Worm (Caenorhabditis elegans) whole organism, L4/young adult: ENCODE results near the gene rgs-7.

Experiments
- W03F9.2 ChIP-seq: fragments of 150-350 bp; optimal IDR thresholded peaks from 2 replicates; lab custom pipeline; 2014; ENCODE audit warnings: missing biosample characterization, missing genetic modification characterization
- dao-5 ChIP-seq: sonication (generic microtip); optimal IDR thresholded peaks from 2 replicates; lab custom pipeline; 2016; ENCODE audit warnings: missing genotype, missing genetic modification characterization, moderate library complexity, missing compliant biosample characterization
- him-1 ChIP-seq: sonication (generic microtip); optimal IDR thresholded peaks from 2 replicates; lab custom pipeline; 2016; ENCODE audit warnings: missing genotype, missing genetic modification reagents, missing genetic modification characterization, missing compliant biosample characterization

rgs-7 gene

DNA sequence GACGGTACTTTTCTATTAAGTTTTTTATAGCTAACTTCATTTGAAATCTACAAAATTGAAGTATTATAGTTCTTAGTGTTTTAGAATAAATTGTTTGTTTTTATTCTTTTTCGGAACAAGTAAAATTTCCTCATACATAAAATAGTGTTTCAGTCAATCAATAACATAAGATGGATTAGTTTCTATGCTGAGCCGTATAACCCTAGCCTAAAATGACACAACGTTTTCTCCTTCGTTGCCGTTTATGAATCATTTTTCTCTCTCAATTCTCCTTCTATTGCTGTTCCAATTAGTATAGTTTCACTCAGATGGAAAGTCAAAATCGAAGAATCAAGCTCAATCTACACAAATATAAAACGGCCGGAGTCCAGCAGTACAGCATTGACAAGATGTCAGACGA lies at the start of gene rgs-7:
TSS of gene rgs-7 (plus strand) at position 301 of the 400 bp plus-strand sequence.
- TF ChIP-seq W03F9.2 (tag; lab: Kevin White, UChicago) (no peak), dao-5 (tag; lab: Kevin White, UChicago) (no peak), him-1 (no peak)

DNA sequence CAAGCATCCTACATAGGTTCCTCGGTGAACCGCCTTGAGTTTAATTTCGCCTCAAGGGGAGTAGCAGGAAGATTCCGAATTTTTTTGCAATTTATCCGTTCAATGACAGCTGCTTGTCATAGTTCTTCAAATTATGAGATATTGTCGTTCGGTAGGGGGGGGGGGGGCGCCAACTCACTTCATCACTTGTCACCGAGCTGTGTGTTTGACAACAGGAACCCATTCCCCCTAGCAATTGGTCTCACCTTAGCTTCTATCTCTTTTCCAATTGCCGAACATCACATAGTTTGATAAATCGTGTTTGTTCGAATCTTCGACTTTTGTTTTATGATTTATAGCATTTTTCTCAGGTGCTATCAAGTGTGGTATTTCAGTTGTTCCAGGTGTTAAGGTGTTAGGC lies 47.7 kb upstream of the rgs-7 start:
- no peak for TF ChIP-seq W03F9.2 (tag; lab: Kevin White, UChicago)
- TF ChIP-seq dao-5 (tag; lab: Kevin White, UChicago): no peak
- TF ChIP-seq him-1: no peak

DNA sequence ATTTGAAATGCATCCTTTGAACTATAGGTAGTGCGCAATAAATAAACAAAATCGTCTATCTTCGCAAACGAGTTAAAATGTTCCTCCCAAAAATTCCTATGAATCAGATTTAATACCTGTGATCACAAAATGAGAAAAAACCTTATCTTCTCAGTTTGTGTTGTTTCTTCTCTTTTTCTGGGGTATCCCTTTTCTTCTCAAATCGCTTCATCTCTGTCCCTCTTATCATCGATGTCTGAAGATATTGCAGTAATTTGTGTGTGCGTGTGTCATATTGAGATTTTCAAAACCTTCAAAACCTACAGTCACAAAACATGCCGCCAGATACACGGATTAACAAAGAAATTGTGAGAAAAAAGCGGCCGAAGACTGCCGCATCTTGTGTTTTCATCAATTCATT lies 46.6 kb upstream of the rgs-7 start, which contains the start of gene glt-1:
TSS of gene glt-1 (plus strand) at position 251 of the 400 bp plus-strand sequence.
- TF ChIP-seq W03F9.2 (tag; lab: Kevin White, UChicago): no peak
- TF ChIP-seq him-1: no peak
- TF ChIP-seq dao-5 (tag; lab: Kevin White, UChicago): no peak

DNA sequence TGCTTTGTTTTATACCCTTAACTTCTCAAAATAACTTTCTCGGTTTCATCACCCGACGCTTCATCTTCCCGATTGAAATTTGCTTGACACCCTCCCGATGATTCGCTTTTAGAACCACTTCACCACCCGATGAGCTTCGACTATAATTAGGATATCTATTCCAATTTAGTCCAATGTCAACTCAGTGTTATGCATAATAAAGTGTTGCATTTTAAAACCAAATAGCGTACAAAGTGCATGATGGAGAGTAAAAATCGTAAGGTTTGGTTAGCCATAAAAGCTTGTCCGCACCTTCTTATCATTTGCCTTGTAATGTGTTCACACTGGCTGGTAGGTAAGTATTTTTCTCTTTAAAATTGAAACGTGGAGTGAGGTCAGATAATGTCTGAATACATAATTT lies 43.4 kb upstream of the rgs-7 start, which contains the start of gene C12D12.1:
TSS of gene C12D12.1 (plus strand) at position 301 of the 400 bp plus-strand sequence.
- TF ChIP-seq dao-5 (tag; lab: Kevin White, UChicago) (no peak), him-1 (no peak), W03F9.2 (tag; lab: Kevin White, UChicago) (no peak)

DNA sequence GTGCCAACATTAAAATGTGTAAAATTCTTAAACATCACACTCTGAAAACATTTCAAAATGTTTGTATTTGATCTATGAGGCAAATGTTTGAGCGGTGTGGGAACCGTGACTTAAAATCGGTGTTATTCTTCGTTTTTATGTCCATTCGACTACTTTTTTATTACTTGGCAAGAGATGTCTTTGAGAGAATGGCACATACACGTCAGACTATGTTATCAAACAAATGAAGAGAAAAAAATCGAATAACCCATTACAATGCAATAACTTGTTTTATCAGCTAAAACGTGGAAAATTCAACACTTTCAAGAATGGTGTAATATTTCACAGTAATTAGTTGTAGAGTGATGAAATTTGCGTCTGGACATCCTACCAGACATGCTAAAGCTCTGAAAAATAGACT lies 42.5 kb upstream of the rgs-7 start:
- TF ChIP-seq dao-5 (tag; lab: Kevin White, UChicago): no peak
- TF ChIP-seq him-1: no peak
- no peak for TF ChIP-seq W03F9.2 (tag; lab: Kevin White, UChicago)

DNA sequence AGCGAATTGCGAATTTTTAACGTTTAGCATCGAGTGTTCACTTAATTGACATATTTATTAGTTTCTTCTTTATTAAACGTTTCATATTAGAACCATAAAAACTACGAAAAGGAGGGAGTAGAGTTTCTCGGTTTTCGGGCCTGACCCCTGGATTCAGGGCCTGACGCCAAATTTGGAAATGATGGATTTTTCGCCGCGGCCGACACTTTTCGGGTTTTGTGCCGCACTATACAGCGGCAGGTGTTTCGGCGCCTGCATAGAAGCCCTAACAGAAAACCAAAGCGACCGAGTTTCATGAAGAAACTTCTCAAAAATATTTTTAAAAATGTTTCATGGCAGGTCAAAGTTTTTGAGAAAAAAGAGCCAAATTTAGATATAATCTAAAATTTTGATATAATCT lies 42.0 kb upstream of the rgs-7 start:
- TF ChIP-seq W03F9.2 (tag; lab: Kevin White, UChicago) (no peak), dao-5 (tag; lab: Kevin White, UChicago) (no peak), him-1 (no peak)

DNA sequence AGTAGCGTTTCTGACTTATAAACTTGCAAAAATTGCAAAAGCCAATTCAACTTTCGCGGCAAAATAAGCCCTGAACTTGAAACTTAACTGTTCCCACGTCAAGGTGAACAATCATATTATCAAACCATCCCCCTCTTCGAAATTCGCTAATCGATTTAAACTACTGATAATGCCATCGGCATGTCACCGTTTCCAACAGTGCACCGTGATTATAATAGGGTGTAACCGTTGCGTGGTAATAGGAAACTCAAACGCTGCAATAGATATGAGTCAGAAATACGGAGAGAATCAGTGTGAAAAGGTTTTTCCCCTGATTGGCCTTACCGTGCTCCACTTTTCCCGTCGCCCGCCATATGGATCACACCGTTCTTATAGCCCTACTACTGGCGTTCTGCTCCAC lies 41.4 kb upstream of the rgs-7 start:
- TF ChIP-seq dao-5 (tag; lab: Kevin White, UChicago): no peak
- no peak for TF ChIP-seq W03F9.2 (tag; lab: Kevin White, UChicago)
- TF ChIP-seq him-1: no peak

DNA sequence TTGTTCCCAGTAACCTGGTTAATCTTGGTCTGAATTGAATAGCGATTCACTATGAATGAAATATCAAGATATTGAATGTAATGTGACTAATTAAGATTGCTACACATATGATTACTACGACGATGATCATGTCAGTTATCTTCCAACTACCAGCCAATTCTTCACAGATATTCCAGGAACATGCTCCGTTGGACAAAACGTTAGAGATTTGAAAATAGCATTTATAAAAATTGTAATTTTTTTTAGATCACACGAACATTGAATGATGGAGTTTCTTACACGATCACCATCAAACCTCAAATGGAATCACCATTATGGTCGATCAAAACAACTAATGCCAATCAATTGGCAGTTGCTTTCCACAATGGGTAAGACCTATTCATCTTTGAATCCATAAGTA lies 39.3 kb upstream of the rgs-7 start:
- TF ChIP-seq him-1 (no peak), W03F9.2 (tag; lab: Kevin White, UChicago) (no peak), dao-5 (tag; lab: Kevin White, UChicago) (no peak)

DNA sequence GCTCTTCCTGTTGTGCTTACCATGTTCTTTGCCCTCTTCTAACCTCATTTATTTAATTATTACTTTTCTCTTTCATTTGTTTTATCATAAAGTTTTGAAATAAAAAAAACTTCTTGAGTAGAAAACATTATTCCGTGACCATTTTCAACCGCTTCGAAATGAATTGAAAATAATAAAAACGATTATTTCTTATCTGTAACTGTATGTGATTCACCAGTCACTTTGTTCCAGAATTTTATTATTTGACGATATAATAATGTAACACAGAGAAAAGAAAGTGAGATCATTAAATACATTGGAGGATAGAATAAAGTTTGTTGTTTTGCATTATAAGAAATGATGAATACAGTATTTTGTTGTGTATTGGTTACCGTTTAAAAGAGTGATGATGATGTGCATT lies 37.3 kb upstream of the rgs-7 start:
- TF ChIP-seq W03F9.2 (tag; lab: Kevin White, UChicago): no peak
- no peak for TF ChIP-seq him-1
- TF ChIP-seq dao-5 (tag; lab: Kevin White, UChicago): no peak

DNA sequence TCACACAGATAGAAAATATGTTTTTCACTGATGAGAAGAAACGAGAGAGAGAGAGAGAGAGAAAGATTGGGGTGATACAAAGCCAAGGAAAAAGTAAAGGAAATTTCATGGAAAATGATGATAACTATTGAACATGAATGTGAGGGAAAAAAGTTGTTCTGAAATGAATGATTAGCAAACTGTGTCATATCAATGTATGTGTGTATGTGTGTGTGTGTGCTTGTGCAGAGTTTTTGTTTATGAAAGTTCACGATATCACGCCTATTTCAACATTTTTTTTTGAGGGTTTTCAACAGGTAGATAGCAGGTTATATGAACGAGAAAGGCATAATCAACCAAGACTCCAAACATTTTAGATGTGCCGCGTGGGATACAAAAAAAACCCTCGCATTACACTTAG lies 35.8 kb upstream of the rgs-7 start:
- TF ChIP-seq him-1 (no peak), W03F9.2 (tag; lab: Kevin White, UChicago) (no peak), dao-5 (tag; lab: Kevin White, UChicago) (no peak)

DNA sequence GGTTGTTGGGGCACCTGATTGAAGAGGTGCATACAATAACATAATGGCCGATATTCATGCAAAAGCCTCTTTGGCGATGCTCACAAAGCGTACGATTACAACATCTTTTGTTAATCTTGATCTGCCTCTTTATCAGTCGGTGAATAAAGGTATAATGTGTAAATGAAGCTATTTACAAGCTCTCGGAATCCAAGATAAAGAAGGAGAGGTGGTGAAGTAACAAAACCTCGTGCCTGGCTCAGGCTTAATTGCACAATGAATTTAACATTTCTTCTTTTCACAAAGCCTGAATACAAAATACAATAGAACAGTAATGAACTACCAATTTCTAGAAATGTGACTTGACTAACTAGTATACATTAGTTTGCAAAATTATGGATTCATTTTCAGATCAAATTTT lies 35.1 kb upstream of the rgs-7 start:
- TF ChIP-seq W03F9.2 (tag; lab: Kevin White, UChicago) (no peak), him-1 (no peak), dao-5 (tag; lab: Kevin White, UChicago) (no peak)

DNA sequence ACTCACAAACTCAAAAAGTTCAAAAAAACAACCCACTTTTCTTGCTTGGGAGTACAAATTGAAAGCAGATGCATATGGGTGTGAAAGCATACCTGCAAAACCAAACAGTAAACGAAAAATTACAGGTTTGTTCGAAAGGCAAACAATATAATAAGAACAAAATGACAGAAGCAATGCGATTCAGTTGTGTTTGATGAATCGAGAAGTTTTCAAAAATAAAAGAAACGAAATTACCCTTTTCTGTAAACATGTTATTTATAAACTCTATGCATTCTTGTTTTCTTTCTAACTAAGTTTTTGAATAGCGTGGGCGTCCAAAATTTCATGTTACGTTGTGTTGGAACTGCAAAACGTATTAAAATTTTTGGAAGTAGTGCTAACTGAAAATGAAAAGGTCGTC lies 33.4 kb upstream of the rgs-7 start, which contains the start of gene sox-4:
TSS of gene sox-4 (minus strand) at position 101 of the 400 bp plus-strand sequence.
- TF ChIP-seq him-1: no peak
- TF ChIP-seq W03F9.2 (tag; lab: Kevin White, UChicago): no peak
- no peak for TF ChIP-seq dao-5 (tag; lab: Kevin White, UChicago)

DNA sequence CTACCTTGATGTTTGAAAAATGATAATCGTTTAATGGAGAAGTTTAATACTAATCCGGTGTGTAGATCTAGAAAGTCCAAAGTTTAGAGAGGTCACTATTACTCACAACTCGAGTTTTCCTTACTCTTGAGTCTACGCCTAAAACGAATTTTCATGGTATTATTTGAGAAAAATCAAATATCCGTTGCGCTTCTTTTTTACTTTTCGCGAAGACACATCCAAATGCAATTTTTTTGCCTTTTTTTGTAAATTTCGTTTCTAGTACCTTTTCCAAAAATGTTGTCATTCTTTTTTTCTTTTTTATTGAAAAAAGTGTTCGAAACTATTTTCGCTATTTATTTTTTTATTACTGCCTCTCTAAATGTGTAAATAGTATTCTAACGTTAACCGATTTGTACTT lies 28.6 kb upstream of the rgs-7 start:
- no peak for TF ChIP-seq W03F9.2 (tag; lab: Kevin White, UChicago)
- no peak for TF ChIP-seq him-1
- no peak for TF ChIP-seq dao-5 (tag; lab: Kevin White, UChicago)

DNA sequence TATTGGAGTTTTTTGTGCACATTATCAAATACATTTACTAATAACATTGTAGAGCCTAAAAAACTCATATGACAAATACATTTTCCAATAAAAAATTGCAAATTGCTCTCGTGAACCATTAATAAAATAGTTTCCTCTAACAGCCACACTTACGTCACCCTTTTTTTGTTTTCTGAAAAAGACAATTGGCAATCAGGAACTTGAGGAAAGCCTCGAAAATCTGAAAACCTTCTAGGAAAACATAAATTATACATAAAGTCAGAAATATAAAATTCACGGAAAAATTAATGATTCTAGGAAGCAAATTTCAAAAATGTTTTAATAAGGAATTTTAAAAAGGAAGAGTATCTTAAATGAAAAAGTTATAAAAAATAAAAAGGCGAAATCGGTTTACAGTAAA lies 25.2 kb upstream of the rgs-7 start:
- TF ChIP-seq dao-5 (tag; lab: Kevin White, UChicago) (no peak), him-1 (no peak), W03F9.2 (tag; lab: Kevin White, UChicago) (no peak)

DNA sequence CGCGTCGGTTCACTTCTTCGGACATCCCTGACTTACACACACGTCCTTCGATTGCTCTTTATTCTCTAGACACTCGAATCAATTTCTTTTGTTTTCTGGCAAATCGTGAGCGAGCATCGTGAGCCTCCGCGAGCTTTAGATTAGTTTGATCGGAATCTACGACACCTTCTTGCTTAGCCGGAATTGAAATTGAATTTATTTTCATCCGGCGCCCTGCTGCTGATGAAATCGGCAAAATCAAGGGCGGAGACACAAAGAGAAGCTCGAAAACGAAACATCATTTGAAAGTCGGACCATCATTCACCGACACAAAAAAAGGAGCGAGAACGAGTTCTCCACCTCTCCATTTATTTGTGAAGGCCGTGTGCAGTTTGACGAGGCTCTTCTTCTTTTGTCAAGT lies 23.8 kb upstream of the rgs-7 start, which contains the start of gene npr-16:
TSS of gene npr-16 (plus strand) at position 301 of the 400 bp plus-strand sequence.
- TF ChIP-seq W03F9.2 (tag; lab: Kevin White, UChicago) (no peak), him-1 (no peak), dao-5 (tag; lab: Kevin White, UChicago) (no peak)
